Worm (Caenorhabditis elegans): ENCODE data around the gene F11D5.6.

Gene F11D5.6

ce11 chrX:3343620-3344197 is 17.6 kb upstream of the F11D5.6 start:
- TF ChIP-seq zfh-2 (GFP tag; conservative IDR thresholded peaks at IDR 0.05): no peak
- no peak for TF ChIP-seq rec-8 (tag; optimal IDR thresholded peaks at IDR 0.05)
- no peak for TF ChIP-seq nhr-179 (tag; optimal IDR thresholded peaks at IDR 0.05)
- no peak for TF ChIP-seq F55B11.4 (tag; optimal IDR thresholded peaks at IDR 0.05; ENCODE audit: borderline replicate concordance, insufficient read depth)
- no peak for TF ChIP-seq attf-3 (GFP tag; conservative IDR thresholded peaks at IDR 0.05)

- no peak for TF ChIP-seq Y67H2A.10 (GFP tag; conservative IDR thresholded peaks at IDR 0.05)
- no peak for TF ChIP-seq dpl-1 (GFP tag; optimal IDR thresholded peaks at IDR 0.05)
- no peak for TF ChIP-seq chd-7 (tag; optimal IDR thresholded peaks at IDR 0.05)
- TF ChIP-seq bed-1 (GFP tag; IDR thresholded peaks at IDR 0.05): no peak
- TF ChIP-seq Y79H2A.3 (GFP tag; conservative IDR thresholded peaks at IDR 0.05): no peak
- no peak for TF ChIP-seq B0019.2 (GFP tag; conservative IDR thresholded peaks at IDR 0.05)
- TF ChIP-seq mes-4 (tag; optimal IDR thresholded peaks at IDR 0.05): no peak
- TF ChIP-seq pha-4 (tag; optimal IDR thresholded peaks at IDR 0.05): no peak
- no peak for TF ChIP-seq ama-1 (optimal IDR thresholded peaks at IDR 0.05)
- TF ChIP-seq ama-1 (GFP tag; optimal IDR thresholded peaks at IDR 0.05): no peak
- TF ChIP-seq unc-62 (GFP tag; optimal IDR thresholded peaks at IDR 0.05): no peak
Measured at ce11 chrX:3339882-3340281, 13.8 kb upstream of the F11D5.6 start.

- no peak for TF ChIP-seq Y56A3A.18 (GFP tag; IDR thresholded peaks at IDR 0.05)
- no peak for TF ChIP-seq nfya-1 (tag; optimal IDR thresholded peaks at IDR 0.05; ENCODE audit: borderline replicate concordance, insufficient read depth)
- TF ChIP-seq ama-1 (optimal IDR thresholded peaks at IDR 0.05): no peak
- no peak for TF ChIP-seq ama-1 (GFP tag; optimal IDR thresholded peaks at IDR 0.05)
- no peak for TF ChIP-seq unc-62 (GFP tag; optimal IDR thresholded peaks at IDR 0.05)
- TF ChIP-seq nhr-80 (tag; optimal IDR thresholded peaks at IDR 0.05): peak; percentile 78
- TF ChIP-seq Y95B8A.8 (GFP tag; IDR thresholded peaks at IDR 0.05): no peak
- TF ChIP-seq C17E4.6 (GFP tag; IDR thresholded peaks at IDR 0.05): no peak
- no peak for TF ChIP-seq attf-6 (GFP tag; IDR thresholded peaks at IDR 0.05)
- TF ChIP-seq D2030.7 (GFP tag; IDR thresholded peaks at IDR 0.05): no peak
Measured at ce11 chrX:3334115-3334514, 8.0 kb upstream of the F11D5.6 start.

ce11 chrX:3332824-3333223 is 6.7 kb upstream of the F11D5.6 start, which contains the start of gene F11D5.1:
Gene F11D5.1, plus strand, starts transcription at chrX:3333124.
- no peak for TF ChIP-seq B0035.1 (tag; optimal IDR thresholded peaks at IDR 0.05)
- no peak for TF ChIP-seq B0261.1 (tag; optimal IDR thresholded peaks at IDR 0.05)

- TF ChIP-seq zim-3 (tag; optimal IDR thresholded peaks at IDR 0.05) (no peak), tbp1 (GFP tag; optimal IDR thresholded peaks at IDR 0.05) (no peak), ztf-25 (GFP tag; IDR thresholded peaks at IDR 0.05) (no peak), let-607 (tag; optimal IDR thresholded peaks at IDR 0.05) (no peak), Y95B8A.8 (GFP tag; IDR thresholded peaks at IDR 0.05) (no peak), hsf-1 (GFP tag; IDR thresholded peaks at IDR 0.05) (no peak), F55B11.4 (tag; optimal IDR thresholded peaks at IDR 0.05; ENCODE audit: borderline replicate concordance, insufficient read depth) (no peak), hrde-1 (tag; optimal IDR thresholded peaks at IDR 0.05; ENCODE audit: borderline replicate concordance) (no peak), D2030.7 (GFP tag; IDR thresholded peaks at IDR 0.05) (no peak), pbrm-1 (GFP tag; IDR thresholded peaks at IDR 0.05) (no peak), dpl-1 (GFP tag; optimal IDR thresholded peaks at IDR 0.05) (no peak), F52B5.7 (tag; optimal IDR thresholded peaks at IDR 0.05) (no peak), C06A6.2 (GFP tag; conservative IDR thresholded peaks at IDR 0.05) (no peak), sptf-2 (GFP tag; optimal IDR thresholded peaks at IDR 0.05) (no peak), F57A8.1 (GFP tag; optimal IDR thresholded peaks at IDR 0.05) (no peak), atf-7 (tag; optimal IDR thresholded peaks at IDR 0.05) (no peak), cebp-2 (GFP tag; IDR thresholded peaks at IDR 0.05) (no peak), gei-17 (GFP tag; optimal IDR thresholded peaks at IDR 0.05) (no peak), ztf-22 (GFP tag; optimal IDR thresholded peaks at IDR 0.05) (no peak), ceh-79 (tag; optimal IDR thresholded peaks at IDR 0.05) (no peak)
Measured at ce11 chrX:3316830-3317229, 9.2 kb downstream of the F11D5.6 start.
